Fruit fly (Drosophila melanogaster) whole organism, adult: ENCODE data around the gene PolE1.

ENCODE experiments used
- CG11617 ChIP-seq: fragments of 200-800 bp; sonication (Bioruptor generic); optimal IDR thresholded peaks from 2 replicates; lab custom pipeline; 2017; ENCODE audit warnings: mild to moderate bottlenecking, missing biosample characterization, missing genetic modification reagents, missing genetic modification characterization
- Crg-1 ChIP-seq: fragments of 200-800 bp; sonication (Bioruptor generic); optimal IDR thresholded peaks from 2 replicates; lab custom pipeline; 2016; ENCODE audit warnings: missing biosample characterization, missing genetic modification characterization
- kay ChIP-seq: fragments of 200-800 bp; sonication (Bioruptor generic); peaks from one replicate; lab custom pipeline; 2016; ENCODE audit warnings: missing biosample characterization, missing genetic modification characterization, borderline replicate concordance

DNA sequence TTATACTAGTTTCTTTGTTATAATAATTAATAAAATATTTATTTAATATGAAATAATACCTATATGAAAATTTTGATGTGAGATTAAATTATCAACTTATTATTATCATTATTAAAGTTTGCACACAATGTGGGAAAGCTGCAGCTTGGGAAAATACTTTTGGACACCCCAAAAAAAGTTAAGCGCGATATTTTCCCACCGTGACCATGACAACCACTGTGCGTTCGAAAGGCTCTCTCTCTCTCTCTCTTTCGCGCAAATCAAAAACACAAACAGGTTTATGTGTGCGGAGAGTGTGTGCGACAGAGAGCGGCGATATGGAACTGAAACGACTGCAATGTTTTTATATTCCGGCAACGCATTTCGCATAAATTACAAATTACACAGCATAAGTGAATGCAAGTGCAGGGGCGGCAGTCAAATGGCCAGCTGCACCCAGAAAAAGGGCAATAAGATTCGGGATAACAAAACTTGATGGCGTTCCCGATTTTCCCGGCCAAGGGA lies 983 bp upstream of the PolE1 start:
- TF ChIP-seq CG11617 (GFP tag; lab: Kevin White, UChicago) (no peak), Crg-1 (no peak), kay (no peak)
